Fruit fly (Drosophila melanogaster) ovary, adult (tissue): ENCODE results near the gene Srg3.

ENCODE experiments used
- CG17801 ChIP-seq: fragments of 200-800 bp; optimal IDR thresholded peaks from 2 replicates; lab custom pipeline; 2019; ENCODE audit warnings: missing biosample characterization, mild to moderate bottlenecking, missing genetic modification characterization, moderate library complexity; ENCODE audit not compliant: partially characterized antibody

Srg3 gene

dm6 chr3L:9410754-9411423 is 32.1 kb upstream of the Srg3 start, which contains the start of the genes CG4022 and Cpsf5:
Gene CG4022, minus strand, starts transcription at chr3L:9410832.
Gene Cpsf5, plus strand, starts transcription at chr3L:9411038.
- peak; percentile 81 for TF ChIP-seq CG17801 (GFP tag; lab: Kevin White, UChicago)

- no peak for TF ChIP-seq CG17801 (GFP tag; lab: Kevin White, UChicago)
Observed at dm6 chr3L:9417288-9417687, 25.7 kb upstream of the Srg3 start, which contains the start of gene CG3982. Gene CG3982, minus strand, starts transcription at chr3L:9417388.

dm6 chr3L:9419328-9419727 is 23.7 kb upstream of the Srg3 start:
- peak; percentile 38 for TF ChIP-seq CG17801 (GFP tag; lab: Kevin White, UChicago)

dm6 chr3L:9420054-9420818 is 22.8 kb upstream of the Srg3 start:
- peak; percentile 98 for TF ChIP-seq CG17801 (GFP tag; lab: Kevin White, UChicago)

dm6 chr3L:9420819-9421130 is 22.3 kb upstream of the Srg3 start:
- TF ChIP-seq CG17801 (GFP tag; lab: Kevin White, UChicago), result no peak

- TF ChIP-seq CG17801 (GFP tag; lab: Kevin White, UChicago), result no peak
Observed at dm6 chr3L:9421621-9422020, 21.4 kb upstream of the Srg3 start.

- no peak for TF ChIP-seq CG17801 (GFP tag; lab: Kevin White, UChicago)
Observed at dm6 chr3L:9422135-9422534, 20.9 kb upstream of the Srg3 start.

- peak; percentile 100 for TF ChIP-seq CG17801 (GFP tag; lab: Kevin White, UChicago)
Observed at dm6 chr3L:9422636-9423419, 20.2 kb upstream of the Srg3 start, which contains the start of gene aay. Gene aay, plus strand, starts transcription at chr3L:9423253.

- no peak for TF ChIP-seq CG17801 (GFP tag; lab: Kevin White, UChicago)
Observed at dm6 chr3L:9423757-9424527, 19.1 kb upstream of the Srg3 start.

dm6 chr3L:9424528-9424911 is 18.5 kb upstream of the Srg3 start:
- TF ChIP-seq CG17801 (GFP tag; lab: Kevin White, UChicago), result peak; percentile 11

- no peak for TF ChIP-seq CG17801 (GFP tag; lab: Kevin White, UChicago)
Observed at dm6 chr3L:9425838-9426237, 17.2 kb upstream of the Srg3 start.

dm6 chr3L:9426656-9427294 is 16.3 kb upstream of the Srg3 start, which contains the start of the genes Atat and Shc:
Gene Atat, minus strand, starts transcription at chr3L:9426758.
Gene Shc, plus strand, starts transcription at chr3L:9427010.
- TF ChIP-seq CG17801 (GFP tag; lab: Kevin White, UChicago), result peak; percentile 97

- TF ChIP-seq CG17801 (GFP tag; lab: Kevin White, UChicago), result peak; percentile 80
Observed at dm6 chr3L:9429665-9430607, 13.1 kb upstream of the Srg3 start, which contains the start of the genes RpS17 and MTF-1. Gene RpS17, minus strand, starts transcription at chr3L:9429821. Gene MTF-1, plus strand, starts transcription at chr3L:9430312.
